Worm (Caenorhabditis elegans) whole organism, late embryonic: Measurements from ENCODE around the gene mif-1.

Source experiments
- K09A11.1 ChIP-seq: sonication (generic microtip); optimal IDR thresholded peaks from 2 replicates; lab custom pipeline; 2017; ENCODE audit warnings: antibody characterized with exemption, mild to moderate bottlenecking, missing genetic modification characterization, missing compliant biosample characterization; ENCODE audit not compliant: insufficient read depth
- Y22D7AL.16 ChIP-seq: sonication (generic microtip); optimal IDR thresholded peaks from 2 replicates; lab custom pipeline; 2016; ENCODE audit warnings: missing genetic modification characterization, missing compliant biosample characterization
- ahr-1 ChIP-seq: sonication (generic microtip); optimal IDR thresholded peaks from 2 replicates; lab custom pipeline; 2016; ENCODE audit warnings: missing genetic modification characterization, missing compliant biosample characterization
- ama-1 ChIP-seq: fragments of 150-350 bp; optimal IDR thresholded peaks from 2 replicates; lab custom pipeline; 2014
- ceh-18 ChIP-seq: sonication (generic microtip); optimal IDR thresholded peaks from 2 replicates; lab custom pipeline; 2016; ENCODE audit warnings: missing genetic modification characterization, missing compliant biosample characterization
- ceh-2 ChIP-seq: sonication (generic microtip); optimal IDR thresholded peaks from 2 replicates; lab custom pipeline; 2016; ENCODE audit warnings: missing genotype, missing genetic modification characterization, missing compliant biosample characterization
- ceh-22 ChIP-seq: sonication (generic microtip); optimal IDR thresholded peaks from 2 replicates; lab custom pipeline; 2017; ENCODE audit warnings: missing biosample characterization, missing genetic modification characterization
- ceh-24 ChIP-seq: sonication (generic microtip); optimal IDR thresholded peaks from 2 replicates; lab custom pipeline; 2016; ENCODE audit warnings: mild to moderate bottlenecking, missing genetic modification characterization, missing compliant biosample characterization
- ceh-30 ChIP-seq: fragments of 150-350 bp; optimal IDR thresholded peaks from 2 replicates; lab custom pipeline; 2014; ENCODE audit warnings: missing biosample characterization, missing genetic modification characterization
- ceh-34 ChIP-seq: sonication (generic microtip); optimal IDR thresholded peaks from 2 replicates; lab custom pipeline; 2016; ENCODE audit warnings: mild to moderate bottlenecking, missing genetic modification characterization, missing compliant biosample characterization
- ceh-48 ChIP-seq: sonication (generic microtip); optimal IDR thresholded peaks from 2 replicates; lab custom pipeline; 2016; ENCODE audit warnings: missing genetic modification characterization, inconsistent platforms, missing compliant biosample characterization
- ceh-6 ChIP-seq: fragments of 200-800 bp; sonication (Bioruptor generic); optimal IDR thresholded peaks from 2 replicates; lab custom pipeline; 2018; ENCODE audit warnings: mild to moderate bottlenecking, missing genetic modification characterization, missing compliant biosample characterization
- ceh-9 ChIP-seq: sonication (generic microtip); optimal IDR thresholded peaks from 2 replicates; lab custom pipeline; 2016; ENCODE audit warnings: mild to moderate bottlenecking, missing genetic modification characterization, inconsistent platforms, missing compliant biosample characterization
- dve-1 ChIP-seq: sonication (generic microtip); optimal IDR thresholded peaks from 2 replicates; lab custom pipeline; 2017; ENCODE audit warnings: antibody characterized with exemption, mild to moderate bottlenecking, missing genetic modification characterization, missing compliant biosample characterization
- elt-2 ChIP-seq: sonication (generic microtip); optimal IDR thresholded peaks from 2 replicates; lab custom pipeline; 2016; ENCODE audit warnings: missing genetic modification reagents, missing genetic modification characterization, missing compliant biosample characterization
- ets-4 ChIP-seq: sonication (generic microtip); optimal IDR thresholded peaks from 2 replicates; lab custom pipeline; 2016; ENCODE audit warnings: missing genetic modification characterization, missing compliant biosample characterization
- eyg-1 ChIP-seq: sonication (generic microtip); optimal IDR thresholded peaks from 2 replicates; lab custom pipeline; 2016; ENCODE audit warnings: missing genotype, missing genetic modification characterization, missing compliant biosample characterization
- fax-1 ChIP-seq: sonication (generic microtip); optimal IDR thresholded peaks from 2 replicates; lab custom pipeline; 2016; ENCODE audit warnings: missing genotype, missing genetic modification characterization, missing compliant biosample characterization
- fkh-6 ChIP-seq: sonication (generic microtip); optimal IDR thresholded peaks from 2 replicates; lab custom pipeline; 2016; ENCODE audit warnings: missing genetic modification characterization, missing compliant biosample characterization
- gmeb-2 ChIP-seq: sonication (generic microtip); optimal IDR thresholded peaks from 2 replicates; lab custom pipeline; 2016; ENCODE audit warnings: missing genetic modification characterization, inconsistent platforms, missing compliant biosample characterization
- hlh-8 ChIP-seq: sonication (generic microtip); optimal IDR thresholded peaks from 2 replicates; lab custom pipeline; 2016; ENCODE audit warnings: missing genotype, missing genetic modification characterization, missing compliant biosample characterization
- lim-6 ChIP-seq: sonication (generic microtip); optimal IDR thresholded peaks from 2 replicates; lab custom pipeline; 2016; ENCODE audit warnings: missing genetic modification characterization, missing compliant biosample characterization
- lin-11 ChIP-seq: fragments of 200-800 bp; sonication (Bioruptor generic); optimal IDR thresholded peaks from 2 replicates; lab custom pipeline; 2018; ENCODE audit warnings: mild to moderate bottlenecking, missing genetic modification characterization, missing compliant biosample characterization
- mec-3 ChIP-seq: sonication (generic microtip); optimal IDR thresholded peaks from 2 replicates; lab custom pipeline; 2016; ENCODE audit warnings: borderline replicate concordance, missing genetic modification characterization, missing compliant biosample characterization
- nfya-1 ChIP-seq: sonication (generic microtip); optimal IDR thresholded peaks from 2 replicates; lab custom pipeline; 2017; ENCODE audit warnings: missing genetic modification characterization, mild to moderate bottlenecking, missing compliant biosample characterization, antibody characterized with exemption, moderate library complexity
- nhr-11 ChIP-seq: fragments of 150-350 bp; optimal IDR thresholded peaks from 2 replicates; lab custom pipeline; 2014; ENCODE audit warnings: missing biosample characterization, missing genetic modification characterization
- npax-4 ChIP-seq: sonication (generic microtip); optimal IDR thresholded peaks from 2 replicates; lab custom pipeline; 2016; ENCODE audit warnings: missing genetic modification characterization, missing compliant biosample characterization
- pag-3 ChIP-seq: sonication (generic microtip); optimal IDR thresholded peaks from 2 replicates; lab custom pipeline; 2016; ENCODE audit warnings: missing compliant biosample characterization, missing genetic modification characterization, borderline replicate concordance
- pax-1 ChIP-seq: fragments of 150-350 bp; optimal IDR thresholded peaks from 2 replicates; lab custom pipeline; 2014; ENCODE audit warnings: missing biosample characterization, missing genetic modification characterization
- pha-2 ChIP-seq: sonication (generic microtip); optimal IDR thresholded peaks from 2 replicates; lab custom pipeline; 2017; ENCODE audit warnings: mild to moderate bottlenecking, missing genetic modification characterization, missing compliant biosample characterization
- pros-1 ChIP-seq: fragments of 150-350 bp; optimal IDR thresholded peaks from 2 replicates; lab custom pipeline; 2014; ENCODE audit warnings: missing biosample characterization, missing genetic modification reagents, missing genetic modification characterization
- ref-2 ChIP-seq: sonication (generic microtip); optimal IDR thresholded peaks from 2 replicates; lab custom pipeline; 2016; ENCODE audit warnings: missing genetic modification characterization, missing compliant biosample characterization
- sdc-2 ChIP-seq: sonication (generic microtip); optimal IDR thresholded peaks from 2 replicates; lab custom pipeline; 2016; ENCODE audit warnings: missing genotype, missing genetic modification characterization, missing compliant biosample characterization
- sox-2 ChIP-seq: fragments of 200-800 bp; sonication (Bioruptor generic); IDR thresholded peaks from 2 replicates; pipeline ENCODE4 v1.3.6; 2022; ENCODE audit warnings: missing genetic modification reagents, missing genetic modification characterization, missing compliant biosample characterization
- sox-4 ChIP-seq: sonication (generic microtip); optimal IDR thresholded peaks from 2 replicates; lab custom pipeline; 2017; ENCODE audit warnings: mild to moderate bottlenecking, missing genetic modification characterization, inconsistent platforms, missing compliant biosample characterization
- syd-9 ChIP-seq: sonication (generic microtip); optimal IDR thresholded peaks from 2 replicates; lab custom pipeline; 2016; ENCODE audit warnings: mild to moderate bottlenecking, missing genetic modification characterization, moderate library complexity, missing compliant biosample characterization
- tbx-2 ChIP-seq: sonication (generic microtip); optimal IDR thresholded peaks from 2 replicates; lab custom pipeline; 2016; ENCODE audit warnings: missing genetic modification characterization, missing compliant biosample characterization
- tbx-7 ChIP-seq: sonication (generic microtip); optimal IDR thresholded peaks from 2 replicates; lab custom pipeline; 2016; ENCODE audit warnings: missing genotype, missing genetic modification characterization, missing compliant biosample characterization
- ttx-3 ChIP-seq: sonication (generic microtip); optimal IDR thresholded peaks from 2 replicates; lab custom pipeline; 2016; ENCODE audit warnings: missing genetic modification reagents, missing genetic modification characterization, missing compliant biosample characterization
- unc-3 ChIP-seq, 2 experiments: fragments of 200-800 bp in 1 of 2; sonication (Bioruptor generic) in 1 of 2; sonication (generic microtip) in 1 of 2; conservative IDR thresholded peaks in 1 of 2; optimal IDR thresholded peaks in 1 of 2; 2 replicates each; pipeline versions ENCODE4 v1.3.6 to Lab custom; 2016 to 2022; ENCODE audit warnings: missing compliant biosample characterization in 2 of 2, missing genetic modification characterization in 2 of 2, missing genetic modification reagents in 1 of 2
- unc-55 ChIP-seq: sonication (generic microtip); optimal IDR thresholded peaks from 2 replicates; lab custom pipeline; 2017; ENCODE audit warnings: missing biosample characterization, missing genetic modification reagents, missing genetic modification characterization

The mif-1 gene

DNA sequence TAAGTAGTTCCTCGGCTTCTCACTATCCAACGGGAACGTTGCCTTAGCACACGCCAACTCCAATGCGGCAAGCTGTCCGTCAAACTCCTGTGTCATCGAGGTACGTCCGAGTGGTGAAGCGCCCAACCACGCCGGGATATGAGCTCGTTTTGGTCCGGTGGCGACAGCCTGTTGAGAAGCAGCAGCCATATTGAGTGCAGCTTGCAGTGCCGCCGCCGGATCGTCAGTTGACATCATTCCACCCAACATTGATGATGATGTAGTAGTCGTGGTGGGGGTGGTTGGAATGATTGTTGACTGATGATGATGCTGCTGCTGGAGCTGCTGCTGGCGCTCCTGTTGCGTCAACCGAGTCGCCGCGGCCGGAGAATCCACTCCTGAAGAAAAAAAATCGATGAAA is 14.5 kb upstream of the mif-1 start:
- TF ChIP-seq ets-4 (tag; lab: Kevin White, UChicago) (no peak), eyg-1 (no peak), ceh-22 (no peak), ama-1 (lab: Kevin White, UChicago) (no peak), tbx-2 (tag; lab: Kevin White, UChicago) (no peak), fkh-6 (tag; lab: Kevin White, UChicago) (no peak), nhr-11 (no peak), elt-2 (tag; lab: Kevin White, UChicago) (no peak), ceh-24 (tag; lab: Kevin White, UChicago) (no peak), K09A11.1 (tag; lab: Kevin White, UChicago) (no peak), sox-4 (tag; lab: Kevin White, UChicago) (no peak), unc-3 (GFP tag; conservative IDR thresholded peaks at IDR 0.05; lab: Robert Waterston, UW) (no peak), unc-3 (tag; optimal IDR thresholded peaks at IDR 0.05; lab: Kevin White, UChicago) (no peak)

DNA sequence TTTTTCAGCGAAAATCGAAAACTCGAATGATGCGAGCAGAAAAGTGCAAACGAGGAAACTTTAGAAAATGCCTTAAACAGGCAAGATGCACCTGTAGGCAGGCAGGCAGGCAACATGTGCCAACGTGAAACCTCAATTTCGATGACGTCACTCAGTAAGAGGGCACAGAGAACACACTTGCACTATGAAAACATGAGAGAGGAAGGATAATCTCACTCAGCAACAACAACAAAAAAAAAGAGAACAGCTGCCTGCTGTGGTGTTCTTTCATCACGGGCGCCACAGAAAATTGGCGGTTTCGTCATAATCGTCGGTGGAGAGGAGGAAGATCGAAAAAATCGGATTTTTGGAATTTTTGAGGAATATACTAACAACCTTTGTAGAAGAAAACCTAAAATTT is 13.8 kb upstream of the mif-1 start:
- TF ChIP-seq ahr-1 (tag; lab: Kevin White, UChicago), result no peak
- TF ChIP-seq syd-9 (tag; lab: Kevin White, UChicago), result no peak
- no peak for TF ChIP-seq ceh-24 (tag; lab: Kevin White, UChicago)

- no peak for TF ChIP-seq nfya-1 (tag; lab: Kevin White, UChicago)
- TF ChIP-seq elt-2 (tag; lab: Kevin White, UChicago), result no peak
- no peak for TF ChIP-seq gmeb-2
- TF ChIP-seq dve-1 (tag; lab: Kevin White, UChicago), result no peak
- no peak for TF ChIP-seq ceh-48 (tag; lab: Kevin White, UChicago)
- no peak for TF ChIP-seq ceh-6 (GFP tag; lab: Kevin White, UChicago)
- TF ChIP-seq ceh-2 (tag; lab: Kevin White, UChicago), result no peak
- no peak for TF ChIP-seq pros-1 (tag; lab: Kevin White, UChicago)
- TF ChIP-seq pax-1 (tag; lab: Kevin White, UChicago), result no peak
- no peak for TF ChIP-seq sox-2 (GFP tag; lab: Robert Waterston, UW)
- TF ChIP-seq sox-4 (tag; lab: Kevin White, UChicago), result no peak
- no peak for TF ChIP-seq eyg-1
- no peak for TF ChIP-seq ref-2
- no peak for TF ChIP-seq K09A11.1 (tag; lab: Kevin White, UChicago)
- TF ChIP-seq hlh-8 (tag; lab: Kevin White, UChicago), result no peak
- no peak for TF ChIP-seq pha-2 (tag; lab: Kevin White, UChicago)
- TF ChIP-seq ceh-18 (tag; lab: Kevin White, UChicago), result no peak
- TF ChIP-seq ceh-30 (tag; lab: Kevin White, UChicago), result no peak
- TF ChIP-seq Y22D7AL.16 (tag; lab: Kevin White, UChicago), result no peak
- TF ChIP-seq, all 69 proteins: peak for 0
Measured at ce11 chrIII:11834783-11835182, 13.2 kb upstream of the mif-1 start.

DNA sequence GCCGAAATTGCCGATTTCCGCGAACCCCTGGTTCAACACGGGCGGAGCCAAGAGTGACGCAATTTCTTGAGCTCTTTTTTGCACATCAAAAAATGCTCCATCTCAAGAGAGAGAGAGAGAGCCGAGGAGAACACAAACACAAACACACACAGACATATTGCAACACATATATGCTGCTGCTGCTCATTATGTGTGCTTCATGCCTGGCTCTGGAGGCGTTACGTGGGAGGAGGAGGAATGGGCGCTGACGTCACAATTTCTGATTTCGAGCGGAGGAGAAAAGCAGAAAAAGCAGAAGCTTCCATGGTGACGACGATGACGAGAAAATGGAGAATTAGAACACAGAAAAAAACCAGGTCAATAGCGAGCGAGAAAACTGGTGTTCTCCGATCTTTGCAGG is 11.9 kb upstream of the mif-1 start:
- TF ChIP-seq sdc-2 (tag; lab: Kevin White, UChicago) (no peak), pag-3 (tag; lab: Kevin White, UChicago) (no peak), eyg-1 (no peak), ceh-9 (tag; lab: Kevin White, UChicago) (no peak), unc-55 (no peak), lin-11 (tag; lab: Kevin White, UChicago) (no peak), tbx-7 (tag; lab: Kevin White, UChicago) (no peak), npax-4 (tag; lab: Kevin White, UChicago) (no peak), pros-1 (tag; lab: Kevin White, UChicago) (no peak), K09A11.1 (tag; lab: Kevin White, UChicago) (no peak), gmeb-2 (no peak), dve-1 (tag; lab: Kevin White, UChicago) (no peak), lim-6 (tag; lab: Kevin White, UChicago) (no peak), fax-1 (tag; lab: Kevin White, UChicago) (no peak), ceh-34 (tag; lab: Kevin White, UChicago) (no peak), ceh-6 (GFP tag; lab: Kevin White, UChicago) (no peak), mec-3 (tag; lab: Kevin White, UChicago) (no peak), nfya-1 (tag; lab: Kevin White, UChicago) (no peak), ttx-3 (tag; lab: Kevin White, UChicago) (no peak)
